Fruit fly (Drosophila melanogaster): ENCODE measurements around the gene CG15196.
A peak's percentile ranks its signal among the peaks of the same experiment; 100 is the strongest.

CG15196 gene

DNA sequence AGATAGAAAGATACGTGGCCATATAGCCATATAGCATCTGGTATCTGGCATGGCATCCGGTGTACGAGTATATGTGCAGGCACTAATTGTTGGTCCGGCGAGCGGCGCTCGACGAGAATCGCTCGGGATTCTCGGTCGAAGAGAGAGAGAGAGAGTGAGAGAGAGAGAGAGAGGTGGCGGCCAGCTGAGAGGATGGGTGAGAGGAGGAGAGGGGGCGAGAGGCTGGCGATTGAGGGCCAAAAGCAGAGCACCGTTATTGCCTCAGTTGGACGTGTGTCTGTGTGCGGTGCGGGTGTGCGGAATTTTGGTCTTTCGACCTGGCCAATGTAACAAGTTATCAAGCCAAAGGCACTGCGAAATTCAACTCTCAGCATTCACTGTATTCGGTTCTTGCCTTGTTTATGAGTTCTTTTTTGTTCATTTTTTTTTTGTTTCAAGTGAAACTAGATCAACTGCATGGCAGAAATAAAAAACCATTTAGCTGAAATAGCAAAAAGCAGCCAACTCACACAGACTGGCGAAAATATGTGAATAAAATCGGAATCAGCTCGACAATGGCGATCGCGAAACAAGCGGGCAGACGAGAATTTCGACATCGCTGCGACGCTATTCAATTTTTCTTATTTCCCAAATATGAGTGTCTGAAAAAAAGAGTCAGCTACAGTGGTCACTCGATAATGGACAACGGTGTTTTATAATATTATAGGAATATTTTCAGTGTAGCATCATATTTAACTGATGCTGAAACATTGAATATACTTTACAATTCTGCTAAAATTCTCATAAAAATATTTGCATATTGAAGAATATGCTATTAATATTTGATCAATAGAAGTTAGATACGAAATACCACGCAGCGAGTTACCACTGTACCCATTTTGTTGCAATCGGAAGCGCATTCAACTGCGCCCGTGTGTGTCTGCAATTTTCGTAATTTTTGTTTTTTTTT is 36.7 kb upstream of the CG15196 start:
- TF ChIP-seq Pif1A (GFP tag; optimal IDR thresholded peaks at IDR 0.05) (no peak), CG32121 (GFP tag; IDR thresholded peaks at IDR 0.05) (peak; percentile 41; the same call in 1 of the 2 replicates), D1 (tag; optimal IDR thresholded peaks at IDR 0.05) (no peak), CG12605 (GFP tag; IDR thresholded peaks at IDR 0.05) (0 out of 2 replicates have a peak, but pooled peaks have one; percentile 13), Pif1B (GFP tag; optimal IDR thresholded peaks at IDR 0.05) (no peak), Ets98B (GFP tag; IDR thresholded peaks at IDR 0.05) (peak; percentile 7), CG4496 (GFP tag; IDR thresholded peaks at IDR 0.05) (peak; percentile 39; the same call in 1 of the 3 replicates), CG15710 (tag; optimal IDR thresholded peaks at IDR 0.05) (no peak), fd96Ca (GFP tag; IDR thresholded peaks at IDR 0.05) (0 out of 3 replicates have a peak, but pooled peaks have one; percentile 17)

dm6 chrX:11374320-11374719 is 35.4 kb upstream of the CG15196 start:
- TF ChIP-seq Pif1B (GFP tag; optimal IDR thresholded peaks at IDR 0.05): no peak
- TF ChIP-seq EcR (GFP tag; optimal IDR thresholded peaks at IDR 0.05): no peak
- no peak for TF ChIP-seq CG8301 (tag; optimal IDR thresholded peaks at IDR 0.05)
- TF ChIP-seq CG12605 (GFP tag; IDR thresholded peaks at IDR 0.05): no peak
- TF ChIP-seq D1 (tag; optimal IDR thresholded peaks at IDR 0.05): no peak
- TF ChIP-seq CG14655 (GFP tag; optimal IDR thresholded peaks at IDR 0.05): no peak
- TF ChIP-seq CG10348 (GFP tag; IDR thresholded peaks at IDR 0.05): no peak
- no peak for TF ChIP-seq Ets98B (GFP tag; IDR thresholded peaks at IDR 0.05)
- TF ChIP-seq fd96Ca (GFP tag; IDR thresholded peaks at IDR 0.05): no peak
- TF ChIP-seq CG17806 (tag; optimal IDR thresholded peaks at IDR 0.05): no peak
- TF ChIP-seq CG13204 (GFP tag; optimal IDR thresholded peaks at IDR 0.05): no peak
- TF ChIP-seq Snoo (tag; optimal IDR thresholded peaks at IDR 0.05): no peak
- no peak for TF ChIP-seq CG15710 (tag; optimal IDR thresholded peaks at IDR 0.05)
- TF ChIP-seq CG32121 (GFP tag; IDR thresholded peaks at IDR 0.05): no peak

DNA sequence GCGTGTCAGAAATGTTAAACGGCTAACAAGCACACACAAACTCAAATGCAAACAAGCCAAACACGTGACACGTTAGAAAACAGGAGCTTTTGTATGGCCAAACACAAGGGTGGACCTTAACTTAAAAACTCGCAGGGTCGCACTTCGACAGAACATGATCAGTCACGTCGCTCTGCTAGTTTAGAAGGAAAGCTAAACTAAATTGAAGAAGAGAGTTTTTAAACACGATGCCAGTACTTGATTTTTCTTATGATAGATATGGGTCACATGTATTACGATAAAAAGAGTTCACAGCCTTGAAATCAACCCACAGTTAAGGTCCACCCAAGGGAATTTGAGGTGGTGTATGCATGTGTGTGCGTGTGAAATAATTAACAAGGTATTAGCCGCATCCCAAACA is 31.4 kb upstream of the CG15196 start:
- TF ChIP-seq CG9948 (tag; optimal IDR thresholded peaks at IDR 0.05) (peak; percentile 2), Pif1B (GFP tag; optimal IDR thresholded peaks at IDR 0.05) (no peak), CG4496 (GFP tag; IDR thresholded peaks at IDR 0.05) (no peak), D1 (tag; optimal IDR thresholded peaks at IDR 0.05) (no peak), CG34367 (tag; optimal IDR thresholded peaks at IDR 0.05) (no peak), Pif1A (GFP tag; optimal IDR thresholded peaks at IDR 0.05) (peak; percentile 7), CG8159 (tag; optimal IDR thresholded peaks at IDR 0.05) (peak; percentile 69), CG10348 (GFP tag; IDR thresholded peaks at IDR 0.05) (no peak), CG14655 (GFP tag; optimal IDR thresholded peaks at IDR 0.05) (peak; percentile 16), CG15710 (tag; optimal IDR thresholded peaks at IDR 0.05) (no peak), gl (tag; optimal IDR thresholded peaks at IDR 0.05) (no peak)

DNA sequence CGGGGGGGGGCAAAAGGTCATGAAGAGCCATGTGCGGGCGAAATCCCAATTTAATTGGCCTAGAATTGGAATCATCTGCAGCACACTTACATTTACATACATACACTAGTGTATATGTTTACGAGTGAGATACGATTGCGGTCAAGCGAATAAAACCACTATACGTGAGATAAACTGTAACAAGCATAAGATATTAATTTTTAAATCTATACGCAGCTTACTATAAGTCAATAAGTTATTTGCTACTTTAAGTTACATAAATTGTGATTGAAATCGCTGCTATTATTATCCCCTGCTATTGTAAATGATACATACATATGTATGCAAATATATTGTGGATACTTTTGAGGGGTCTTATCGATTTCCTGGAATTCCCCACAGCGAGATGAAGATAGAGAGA is 30.6 kb upstream of the CG15196 start:
- TF ChIP-seq fd96Ca (GFP tag; IDR thresholded peaks at IDR 0.05) (no peak), Snoo (tag; optimal IDR thresholded peaks at IDR 0.05) (no peak), CG15710 (tag; optimal IDR thresholded peaks at IDR 0.05) (peak; percentile 20), CG8301 (tag; optimal IDR thresholded peaks at IDR 0.05) (no peak), gl (tag; optimal IDR thresholded peaks at IDR 0.05) (no peak), D1 (tag; optimal IDR thresholded peaks at IDR 0.05) (no peak), CG10348 (GFP tag; IDR thresholded peaks at IDR 0.05) (no peak), Ets98B (GFP tag; IDR thresholded peaks at IDR 0.05) (no peak), Pif1B (GFP tag; optimal IDR thresholded peaks at IDR 0.05) (peak; percentile 2), CG17806 (tag; optimal IDR thresholded peaks at IDR 0.05) (no peak), CG8159 (tag; optimal IDR thresholded peaks at IDR 0.05) (peak; percentile 43), CG34367 (tag; optimal IDR thresholded peaks at IDR 0.05) (peak; percentile 27), CG9948 (tag; optimal IDR thresholded peaks at IDR 0.05) (peak; percentile 3), CG32121 (GFP tag; IDR thresholded peaks at IDR 0.05) (no peak; the same call in 1 of the 2 replicates)

dm6 chrX:11379747-11380146 is 30.0 kb upstream of the CG15196 start:
- no peak for TF ChIP-seq CG34367 (tag; optimal IDR thresholded peaks at IDR 0.05)
- no peak for TF ChIP-seq CG12605 (GFP tag; IDR thresholded peaks at IDR 0.05)
- no peak for TF ChIP-seq CG8159 (tag; optimal IDR thresholded peaks at IDR 0.05)
- TF ChIP-seq Pif1A (GFP tag; optimal IDR thresholded peaks at IDR 0.05): no peak
- TF ChIP-seq rn (GFP tag; IDR thresholded peaks at IDR 0.05): no peak
- TF ChIP-seq D1 (tag; optimal IDR thresholded peaks at IDR 0.05): no peak
- no peak for TF ChIP-seq CG14655 (GFP tag; optimal IDR thresholded peaks at IDR 0.05)
- no peak for TF ChIP-seq Snoo (tag; optimal IDR thresholded peaks at IDR 0.05)
- no peak for TF ChIP-seq CG4496 (GFP tag; IDR thresholded peaks at IDR 0.05)
- TF ChIP-seq Ets98B (GFP tag; IDR thresholded peaks at IDR 0.05): no peak
- TF ChIP-seq CG32121 (GFP tag; IDR thresholded peaks at IDR 0.05): no peak
- no peak for TF ChIP-seq CG17806 (tag; optimal IDR thresholded peaks at IDR 0.05)
- TF ChIP-seq CG13204 (GFP tag; optimal IDR thresholded peaks at IDR 0.05): no peak
- no peak for TF ChIP-seq EcR (GFP tag; optimal IDR thresholded peaks at IDR 0.05)
- TF ChIP-seq CG9948 (tag; optimal IDR thresholded peaks at IDR 0.05): no peak
- no peak for TF ChIP-seq gl (tag; optimal IDR thresholded peaks at IDR 0.05)
- TF ChIP-seq CG8301 (tag; optimal IDR thresholded peaks at IDR 0.05): no peak

dm6 chrX:11382588-11382987 is 27.2 kb upstream of the CG15196 start:
- no peak for TF ChIP-seq Snoo (tag; optimal IDR thresholded peaks at IDR 0.05)
- no peak for TF ChIP-seq CG8301 (tag; optimal IDR thresholded peaks at IDR 0.05)
- no peak for TF ChIP-seq CG14655 (GFP tag; optimal IDR thresholded peaks at IDR 0.05)
- no peak for TF ChIP-seq CG12605 (GFP tag; IDR thresholded peaks at IDR 0.05)
- no peak for TF ChIP-seq CG4496 (GFP tag; IDR thresholded peaks at IDR 0.05)
- no peak for TF ChIP-seq gl (tag; optimal IDR thresholded peaks at IDR 0.05)
- TF ChIP-seq EcR (GFP tag; optimal IDR thresholded peaks at IDR 0.05): no peak
- no peak for TF ChIP-seq Pif1A (GFP tag; optimal IDR thresholded peaks at IDR 0.05)
- TF ChIP-seq CG32121 (GFP tag; IDR thresholded peaks at IDR 0.05): no peak
